Fruit fly (Drosophila melanogaster) whole organism, embryonic: ENCODE results near the gene lark.

Experiments
- Asciz ChIP-seq: fragments of 200-800 bp; sonication (Bioruptor generic); optimal IDR thresholded peaks from 2 replicates; lab custom pipeline; 2017; ENCODE audit warnings: missing biosample characterization, mild to moderate bottlenecking, missing genetic modification characterization, missing genetic modification reagents
- CG10274 ChIP-seq: fragments of 200-800 bp; sonication (Bioruptor generic); optimal IDR thresholded peaks from 3 replicates; lab custom pipeline; 2017; ENCODE audit warnings: missing biosample characterization, mild to moderate bottlenecking, missing genetic modification characterization
- CG10654 ChIP-seq: fragments of 200-800 bp; sonication (Bioruptor generic); optimal IDR thresholded peaks from 2 replicates; lab custom pipeline; 2016; ENCODE audit warnings: missing biosample characterization, missing genetic modification characterization
- CG11247 ChIP-seq: fragments of 200-800 bp; sonication (Bioruptor generic); IDR thresholded peaks from 2 replicates; pipeline ENCODE4 v1.3.6; 2022; ENCODE audit warnings: missing biosample characterization, missing genetic modification characterization
- CG11398 ChIP-seq: fragments of 200-800 bp; sonication (Bioruptor generic); optimal IDR thresholded peaks from 2 replicates; lab custom pipeline; 2016; ENCODE audit warnings: missing biosample characterization, missing genetic modification characterization
- CG12219 ChIP-seq: fragments of 200-800 bp; sonication (Bioruptor generic); optimal IDR thresholded peaks from 3 replicates; lab custom pipeline; 2018; ENCODE audit warnings: missing biosample characterization, mild to moderate bottlenecking, missing genetic modification characterization
- CG12299 ChIP-seq: fragments of 200-800 bp; sonication (Bioruptor generic); optimal IDR thresholded peaks from 2 replicates; lab custom pipeline; 2018; ENCODE audit warnings: missing biosample characterization, mild to moderate bottlenecking, missing genetic modification characterization
- CG15269 ChIP-seq: fragments of 200-800 bp; sonication (Bioruptor generic); optimal IDR thresholded peaks from 2 replicates; lab custom pipeline; 2018; ENCODE audit warnings: missing biosample characterization, mild to moderate bottlenecking, missing genetic modification characterization, moderate library complexity
- CG16815 ChIP-seq: fragments of 200-800 bp; sonication (Bioruptor generic); optimal IDR thresholded peaks from 3 replicates; lab custom pipeline; 2017; ENCODE audit warnings: missing biosample characterization, mild to moderate bottlenecking, missing genetic modification characterization
- CG17186 ChIP-seq: fragments of 200-800 bp; sonication (Bioruptor generic); optimal IDR thresholded peaks from 3 replicates; lab custom pipeline; 2017; ENCODE audit warnings: missing biosample characterization, missing genetic modification reagents, missing genetic modification characterization
- CG17912 ChIP-seq: fragments of 200-800 bp; sonication (Bioruptor generic); optimal IDR thresholded peaks from 2 replicates; lab custom pipeline; 2018; ENCODE audit warnings: missing biosample characterization, mild to moderate bottlenecking, missing genetic modification characterization
- CG2199 ChIP-seq: fragments of 200-800 bp; sonication (Bioruptor generic); IDR thresholded peaks from 3 replicates; pipeline ENCODE4 v1.3.6; 2022; ENCODE audit warnings: missing biosample characterization, missing genetic modification characterization
- CG2889 ChIP-seq: fragments of 200-800 bp; sonication (Bioruptor generic); IDR thresholded peaks from 3 replicates; pipeline ENCODE4 v1.3.6; 2022; ENCODE audit warnings: missing biosample characterization, missing genetic modification characterization
- CG3065 ChIP-seq: fragments of 200-800 bp; sonication (Bioruptor generic); optimal IDR thresholded peaks from 2 replicates; lab custom pipeline; 2016; ENCODE audit warnings: missing biosample characterization, missing genetic modification characterization
- CG31441 ChIP-seq: fragments of 200-800 bp; sonication (Bioruptor generic); IDR thresholded peaks from 2 replicates; pipeline ENCODE4 v1.3.6; 2022; ENCODE audit warnings: missing biosample characterization, missing genetic modification characterization
- CG3163 ChIP-seq: fragments of 200-800 bp; sonication (Bioruptor generic); optimal IDR thresholded peaks from 3 replicates; lab custom pipeline; 2016; ENCODE audit warnings: missing biosample characterization, missing genetic modification characterization
- CG3281 ChIP-seq: fragments of 200-800 bp; sonication (Bioruptor generic); optimal IDR thresholded peaks from 3 replicates; lab custom pipeline; 2017; ENCODE audit warnings: missing biosample characterization, mild to moderate bottlenecking, missing genetic modification characterization
- CG34224 ChIP-seq: fragments of 200-800 bp; sonication (Bioruptor generic); IDR thresholded peaks from 3 replicates; pipeline ENCODE4 v1.3.6; 2022; ENCODE audit warnings: missing biosample characterization, missing genetic modification characterization; ENCODE audit not compliant: partially characterized antibody
- CG42726 ChIP-seq: fragments of 200-800 bp; sonication (Bioruptor generic); IDR thresholded peaks from 2 replicates; pipeline ENCODE4 v1.3.6; 2022; ENCODE audit warnings: missing biosample characterization, missing genetic modification characterization; ENCODE audit not compliant: partially characterized antibody
- CG5180 ChIP-seq: fragments of 200-800 bp; sonication (Bioruptor generic); optimal IDR thresholded peaks from 3 replicates; lab custom pipeline; 2017; ENCODE audit warnings: missing biosample characterization, missing genetic modification characterization, mild to moderate bottlenecking, moderate library complexity, missing genetic modification reagents
- CG7987 ChIP-seq: fragments of 200-800 bp; sonication (Bioruptor generic); optimal IDR thresholded peaks from 2 replicates; lab custom pipeline; 2018; ENCODE audit warnings: missing biosample characterization, mild to moderate bottlenecking, missing genetic modification characterization, moderate library complexity
- CG9727 ChIP-seq: fragments of 200-800 bp; sonication (Bioruptor generic); optimal IDR thresholded peaks from 3 replicates; lab custom pipeline; 2017; ENCODE audit warnings: missing biosample characterization, mild to moderate bottlenecking, missing genetic modification characterization
- CG9797 ChIP-seq: fragments of 200-800 bp; sonication (Bioruptor generic); optimal IDR thresholded peaks from 3 replicates; lab custom pipeline; 2018; ENCODE audit warnings: missing biosample characterization, mild to moderate bottlenecking, missing genetic modification characterization
- Chrac-16 ChIP-seq: fragments of 200-800 bp; sonication (Bioruptor generic); optimal IDR thresholded peaks from 3 replicates; lab custom pipeline; 2016; ENCODE audit warnings: missing biosample characterization, missing genetic modification characterization
- Deaf1 ChIP-seq: fragments of 200-800 bp; optimal IDR thresholded peaks from 3 replicates; lab custom pipeline; 2019; ENCODE audit warnings: missing biosample characterization, mild to moderate bottlenecking, missing genetic modification characterization, moderate library complexity
- ERR ChIP-seq: fragments of 200-800 bp; sonication (Bioruptor generic); optimal IDR thresholded peaks from 2 replicates; lab custom pipeline; 2016; ENCODE audit warnings: missing biosample characterization, missing genetic modification characterization
- Fer2 ChIP-seq: fragments of 200-800 bp; sonication (Bioruptor generic); optimal IDR thresholded peaks from 2 replicates; lab custom pipeline; 2018; ENCODE audit warnings: missing biosample characterization, mild to moderate bottlenecking, missing genetic modification characterization, moderate library complexity
- H15 ChIP-seq: fragments of 200-800 bp; sonication (Bioruptor generic); IDR thresholded peaks from 3 replicates; pipeline ENCODE4 v1.3.6; 2022; ENCODE audit warnings: missing biosample characterization, missing genetic modification characterization
- Hr39 ChIP-seq: fragments of >200 bp; optimal IDR thresholded peaks from 2 replicates; lab custom pipeline; 2017
- Hsf ChIP-seq: fragments of 200-800 bp; sonication (Bioruptor generic); optimal IDR thresholded peaks from 3 replicates; lab custom pipeline; 2016; ENCODE audit warnings: missing biosample characterization, missing genetic modification characterization
- Max ChIP-seq: fragments of 200-800 bp; sonication (Bioruptor generic); optimal IDR thresholded peaks from 2 replicates; lab custom pipeline; 2016; ENCODE audit warnings: missing biosample characterization, mild to moderate bottlenecking, missing genetic modification characterization
- Nf-YC ChIP-seq: fragments of 200-800 bp; optimal IDR thresholded peaks from 3 replicates; lab custom pipeline; 2019; ENCODE audit warnings: missing biosample characterization, mild to moderate bottlenecking, missing genetic modification characterization, moderate library complexity
- PHDP ChIP-seq: fragments of 200-800 bp; sonication (Bioruptor generic); optimal IDR thresholded peaks from 3 replicates; lab custom pipeline; 2018; ENCODE audit warnings: missing biosample characterization, mild to moderate bottlenecking, missing genetic modification characterization, moderate library complexity
- Stat92E ChIP-seq, 3 experiments: fragments of >200 bp in 2 of 3; fragments of 200-800 bp in 1 of 3; sonication (Bioruptor generic) in 1 of 3; optimal IDR thresholded peaks; 2 replicates each; lab custom pipeline; 2017 to 2019; ENCODE audit warnings: missing biosample characterization in 3 of 3, missing genetic modification characterization in 3 of 3, mild to moderate bottlenecking in 1 of 3, moderate library complexity in 1 of 3
- TFAM ChIP-seq: fragments of 200-800 bp; sonication (Bioruptor generic); optimal IDR thresholded peaks from 2 replicates; lab custom pipeline; 2017; ENCODE audit warnings: missing biosample characterization, missing genetic modification characterization, inconsistent platforms
- al ChIP-seq: fragments of 200-800 bp; sonication (Bioruptor generic); IDR thresholded peaks from 2 replicates; pipeline ENCODE4 v1.3.6; 2022; ENCODE audit warnings: missing biosample characterization, missing genetic modification characterization
- ap ChIP-seq: fragments of 200-800 bp; sonication (Bioruptor generic); IDR thresholded peaks from 2 replicates; pipeline ENCODE4 v1.3.6; 2022; ENCODE audit warnings: missing biosample characterization, missing genetic modification characterization
- ara ChIP-seq: fragments of 200-800 bp; sonication (Bioruptor generic); IDR thresholded peaks from 2 replicates; pipeline ENCODE4 v1.3.6; 2022; ENCODE audit warnings: missing biosample characterization, missing genetic modification characterization
- br ChIP-seq: fragments of >200 bp; optimal IDR thresholded peaks from 2 replicates; lab custom pipeline; 2017
- ems ChIP-seq: fragments of 200-800 bp; sonication (Bioruptor generic); optimal IDR thresholded peaks from 3 replicates; lab custom pipeline; 2016; ENCODE audit warnings: missing biosample characterization, missing genetic modification characterization
- gem ChIP-seq: fragments of 200-800 bp; sonication (Bioruptor generic); optimal IDR thresholded peaks from 2 replicates; lab custom pipeline; 2019; ENCODE audit warnings: missing biosample characterization, mild to moderate bottlenecking, missing genetic modification characterization, moderate library complexity
- gro ChIP-seq: fragments of 200-800 bp; sonication (Bioruptor generic); optimal IDR thresholded peaks from 2 replicates; lab custom pipeline; 2016; ENCODE audit warnings: missing biosample characterization, missing genetic modification characterization
- nmo ChIP-seq: fragments of 200-800 bp; sonication (Bioruptor generic); optimal IDR thresholded peaks from 2 replicates; lab custom pipeline; 2018; ENCODE audit warnings: missing biosample characterization, mild to moderate bottlenecking, missing genetic modification characterization, moderate library complexity
- onecut ChIP-seq: fragments of 200-800 bp; sonication (Bioruptor generic); IDR thresholded peaks from 2 replicates; pipeline ENCODE4 v1.3.6; 2022; ENCODE audit warnings: missing biosample characterization, missing genetic modification characterization
- pb ChIP-seq: fragments of 200-800 bp; sonication (Bioruptor generic); optimal IDR thresholded peaks from 3 replicates; lab custom pipeline; 2016; ENCODE audit warnings: missing biosample characterization, missing genetic modification characterization
- pita ChIP-seq: fragments of 200-800 bp; sonication (Bioruptor generic); optimal IDR thresholded peaks from 2 replicates; lab custom pipeline; 2017; ENCODE audit warnings: missing biosample characterization, mild to moderate bottlenecking, missing genetic modification characterization
- shn ChIP-seq: fragments of 200-800 bp; sonication (Bioruptor generic); optimal IDR thresholded peaks from 3 replicates; lab custom pipeline; 2016; ENCODE audit warnings: missing biosample characterization, missing genetic modification characterization
- sim ChIP-seq: fragments of 200-800 bp; sonication (Bioruptor generic); IDR thresholded peaks from 2 replicates; pipeline ENCODE4 v1.3.6; 2022; ENCODE audit warnings: missing biosample characterization, missing genetic modification characterization
- sna ChIP-seq: fragments of 200-800 bp; sonication (Bioruptor generic); IDR thresholded peaks from 2 replicates; pipeline ENCODE4 v1.3.6; 2022; ENCODE audit warnings: missing biosample characterization, missing genetic modification characterization; ENCODE audit not compliant: partially characterized antibody
- toy ChIP-seq: fragments of 200-800 bp; sonication (Bioruptor generic); IDR thresholded peaks from 2 replicates; pipeline ENCODE4 v1.3.6; 2022; ENCODE audit warnings: missing biosample characterization, missing genetic modification characterization
- zen ChIP-seq: fragments of 200-800 bp; sonication (Bioruptor generic); optimal IDR thresholded peaks from 3 replicates; lab custom pipeline; 2018; ENCODE audit warnings: missing biosample characterization, mild to moderate bottlenecking, missing genetic modification characterization, moderate library complexity

The lark gene

dm6 chr3L:7344965-7345427 is 5.9 kb downstream of the lark start, which contains the start of gene Cln7 (continued):
- TF ChIP-seq CG7987 (GFP tag; lab: Kevin White, UChicago) (peak; percentile 53), sna (GFP tag; lab: Robert Waterston, UW) (no peak; the same call in 1 of the 2 replicates), PHDP (tag; lab: Kevin White, UChicago) (peak; percentile 50), CG15269 (tag; lab: Kevin White, UChicago) (peak; percentile 26), CG12299 (tag; lab: Kevin White, UChicago) (no peak), zen (tag; lab: Kevin White, UChicago) (peak; percentile 16), pb (GFP tag; lab: Kevin White, UChicago) (no peak), gro (GFP tag; lab: Kevin White, UChicago) (peak; percentile 51), Nf-YC (peak; percentile 70), shn (GFP tag; lab: Kevin White, UChicago) (no peak), CG42726 (GFP tag; lab: Robert Waterston, UW) (peak; percentile 38; the same call in 1 of the 2 replicates), CG9797 (no peak), CG16815 (no peak), sim (peak; percentile 49; the same call in 1 of the 2 replicates), ERR (peak; percentile 22), pita (GFP tag; lab: Kevin White, UChicago) (no peak), CG9727 (GFP tag; lab: Kevin White, UChicago) (peak; percentile 40), toy (no peak), ara (GFP tag; lab: Robert Waterston, UW) (peak; percentile 42; the same call in 1 of the 2 replicates), gem (tag; lab: Kevin White, UChicago) (no peak), CG3281 (GFP tag; lab: Kevin White, UChicago) (peak; percentile 64), CG2889 (GFP tag; lab: Robert Waterston, UW) (no peak), al (GFP tag; lab: Robert Waterston, UW) (no peak), CG17912 (GFP tag; lab: Kevin White, UChicago) (peak; percentile 50), CG34224 (GFP tag; lab: Robert Waterston, UW) (no peak), CG2199 (GFP tag; lab: Robert Waterston, UW) (peak; percentile 84; the same call in 2 of the 3 replicates), CG10274 (GFP tag; lab: Kevin White, UChicago) (no peak), Deaf1 (tag; lab: Kevin White, UChicago) (peak; percentile 86), CG17186 (GFP tag; lab: Kevin White, UChicago) (no peak), CG3065 (GFP tag; lab: Kevin White, UChicago) (no peak), Max (no peak), CG11247 (GFP tag; lab: Robert Waterston, UW) (no peak), TFAM (GFP tag; lab: Kevin White, UChicago) (no peak), CG3163 (GFP tag; lab: Kevin White, UChicago) (peak; percentile 59), Fer2 (tag; lab: Kevin White, UChicago) (no peak), CG12219 (peak; percentile 16), H15 (GFP tag; lab: Robert Waterston, UW) (no peak), Hr39 (lab: Kevin White, UChicago) (no peak), Hsf (GFP tag; lab: Kevin White, UChicago) (no peak), nmo (GFP tag; lab: Kevin White, UChicago) (no peak), ems (GFP tag; lab: Kevin White, UChicago) (no peak), CG5180 (GFP tag; lab: Kevin White, UChicago) (peak; percentile 93), Chrac-16 (GFP tag; lab: Kevin White, UChicago) (no peak), CG11398 (GFP tag; lab: Kevin White, UChicago) (peak; percentile 26), CG31441 (GFP tag; lab: Robert Waterston, UW) (peak; percentile 38; the same call in 1 of the 2 replicates), onecut (GFP tag; lab: Robert Waterston, UW) (peak; percentile 55), br (no peak), Stat92E (GFP tag; optimal IDR thresholded peaks at IDR 0.05; lab: Kevin White, UChicago) (peak in 1 of 3 experiments; percentile 88), Asciz (GFP tag; lab: Kevin White, UChicago) (no peak), CG10654 (GFP tag; lab: Kevin White, UChicago) (no peak), ap (peak; percentile 49; the same call in 1 of the 2 replicates)
